Worm (Caenorhabditis elegans): ENCODE measurements around the gene F13D11.4.

Gene F13D11.4

DNA sequence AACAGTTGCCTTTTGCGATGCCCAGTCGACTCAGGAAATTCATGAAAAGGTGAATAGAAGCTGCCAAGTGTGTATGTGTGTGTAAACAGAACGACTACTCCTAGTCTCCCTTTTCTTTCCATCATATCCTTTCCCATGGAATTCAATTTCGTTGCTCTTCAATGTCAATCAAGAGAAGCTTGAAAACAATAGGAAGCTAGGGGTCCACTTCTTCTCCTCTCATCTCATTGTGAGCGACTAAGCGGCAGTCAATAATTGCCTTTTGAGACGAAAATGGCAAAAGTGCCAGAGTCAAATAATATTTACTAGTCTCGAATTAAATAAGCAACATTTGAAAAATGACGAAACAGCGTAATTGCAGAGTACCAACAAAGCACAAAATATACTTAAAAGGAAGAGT lies 35.0 kb upstream of the F13D11.4 start:
- no peak for TF ChIP-seq mes-4 (tag; optimal IDR thresholded peaks at IDR 0.05)
- TF ChIP-seq atf-7 (tag; optimal IDR thresholded peaks at IDR 0.05) = no peak
- no peak for TF ChIP-seq F57A8.1 (GFP tag; optimal IDR thresholded peaks at IDR 0.05)
- no peak for TF ChIP-seq B0019.2 (GFP tag; conservative IDR thresholded peaks at IDR 0.05)
- TF ChIP-seq madf-3 (GFP tag; IDR thresholded peaks at IDR 0.05) = no peak
- no peak for TF ChIP-seq sea-2 (GFP tag; IDR thresholded peaks at IDR 0.05)
- no peak for TF ChIP-seq madf-10 (tag; optimal IDR thresholded peaks at IDR 0.05)
- no peak for TF ChIP-seq bed-1 (GFP tag; IDR thresholded peaks at IDR 0.05)

- TF ChIP-seq madf-3 (GFP tag; IDR thresholded peaks at IDR 0.05) = no peak
- TF ChIP-seq zfh-2 (GFP tag; conservative IDR thresholded peaks at IDR 0.05) = no peak
Measured at ce11 chrX:5868030-5868429, 33.4 kb upstream of the F13D11.4 start.

ce11 chrX:5862408-5862807 lies 27.8 kb upstream of the F13D11.4 start, which contains the start of gene ctbp-1:
ctbp-1 (plus strand) TSS chrX:5862708.
- no peak for TF ChIP-seq pha-4 (tag; optimal IDR thresholded peaks at IDR 0.05)
- no peak for TF ChIP-seq K12H6.12 (tag; optimal IDR thresholded peaks at IDR 0.05)
- TF ChIP-seq mcd-1 (GFP tag; IDR thresholded peaks at IDR 0.05) = no peak
- no peak for TF ChIP-seq ZK185.1 (tag; optimal IDR thresholded peaks at IDR 0.05; ENCODE audit: poor library complexity, severe bottlenecking)
- no peak for TF ChIP-seq attf-3 (GFP tag; conservative IDR thresholded peaks at IDR 0.05)
- no peak for TF ChIP-seq zfh-2 (GFP tag; conservative IDR thresholded peaks at IDR 0.05)
- no peak for TF ChIP-seq nhr-80 (tag; optimal IDR thresholded peaks at IDR 0.05)
- no peak for TF ChIP-seq Y56A3A.18 (GFP tag; IDR thresholded peaks at IDR 0.05)
- TF ChIP-seq F33H1.4 (GFP tag; IDR thresholded peaks at IDR 0.05) = no peak
- no peak for TF ChIP-seq sea-2 (GFP tag; IDR thresholded peaks at IDR 0.05)
- no peak for TF ChIP-seq egl-18 (GFP tag; IDR thresholded peaks at IDR 0.05)
- TF ChIP-seq pbrm-1 (GFP tag; IDR thresholded peaks at IDR 0.05) = no peak
- no peak for TF ChIP-seq ztf-22 (GFP tag; optimal IDR thresholded peaks at IDR 0.05)
- TF ChIP-seq T26A5.8 (tag; optimal IDR thresholded peaks at IDR 0.05) = no peak
- TF ChIP-seq zim-3 (tag; optimal IDR thresholded peaks at IDR 0.05) = no peak
- no peak for TF ChIP-seq ztf-3 (GFP tag; optimal IDR thresholded peaks at IDR 0.05)
- no peak for TF ChIP-seq T07F8.4 (tag; optimal IDR thresholded peaks at IDR 0.05)
- no peak for TF ChIP-seq F57A8.1 (GFP tag; optimal IDR thresholded peaks at IDR 0.05)

DNA sequence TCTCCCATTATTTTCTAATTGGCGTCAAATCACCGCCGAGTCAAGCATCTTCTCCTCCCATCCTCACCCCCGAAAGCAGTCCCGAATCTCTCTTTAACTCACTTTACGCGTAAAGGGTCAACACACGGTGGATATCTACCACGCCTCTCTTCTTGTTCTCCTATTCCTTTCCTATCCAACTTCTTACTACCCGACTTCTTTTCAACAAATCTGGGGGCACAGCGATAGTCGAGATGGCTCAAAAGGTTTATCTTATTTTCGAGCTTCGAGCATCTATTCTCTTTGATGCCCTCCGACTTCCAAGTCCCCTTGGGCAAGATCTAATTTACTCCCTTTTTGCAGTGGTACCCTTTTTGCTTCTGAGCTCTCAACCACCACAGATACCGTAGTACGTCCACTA lies 24.6 kb upstream of the F13D11.4 start:
- TF ChIP-seq snpc-3.4 (tag; optimal IDR thresholded peaks at IDR 0.05) (no peak), F57A8.1 (GFP tag; optimal IDR thresholded peaks at IDR 0.05) (no peak)

DNA sequence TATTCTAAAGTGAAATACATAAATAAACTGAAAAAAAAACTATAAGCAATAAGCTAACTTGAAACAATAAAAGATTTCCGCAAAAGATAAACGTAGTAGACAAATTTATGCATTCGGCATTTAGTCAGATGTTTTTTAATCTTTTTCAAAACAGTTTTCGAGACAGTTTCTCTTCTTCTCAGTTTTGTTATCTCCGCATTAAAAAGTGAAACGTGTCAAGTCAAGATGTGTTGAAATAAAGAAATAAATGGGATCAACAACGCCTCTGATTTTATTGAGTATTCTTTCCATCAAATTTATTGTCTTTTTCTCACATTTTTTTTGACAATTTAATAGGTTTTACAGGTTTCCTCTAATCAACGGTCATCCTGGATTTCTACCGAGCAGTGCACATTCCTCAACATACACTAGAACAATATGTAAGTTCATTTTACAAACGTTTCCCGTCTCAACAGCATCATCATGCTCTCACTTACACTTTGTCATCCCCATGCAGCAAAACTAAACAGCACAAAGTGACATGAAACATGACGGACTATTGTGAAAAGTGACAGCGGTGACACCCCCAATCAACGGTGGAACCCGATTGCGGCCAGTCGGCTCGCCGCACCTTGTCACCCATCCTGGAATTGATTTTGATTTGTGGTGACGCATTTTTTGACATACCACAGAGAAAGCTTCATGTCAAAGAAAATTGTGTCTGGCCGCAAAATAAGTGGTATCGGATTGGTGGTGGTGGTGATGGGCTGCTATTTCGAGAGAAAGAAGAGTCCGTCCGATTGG lies 20.0 kb upstream of the F13D11.4 start:
- TF ChIP-seq akir-1 (GFP tag; optimal IDR thresholded peaks at IDR 0.05) (no peak), lin-26 (GFP tag; IDR thresholded peaks at IDR 0.05) (no peak), mel-28 (tag; optimal IDR thresholded peaks at IDR 0.05; ENCODE audit: borderline replicate concordance) (no peak), lin-35 (GFP tag; optimal IDR thresholded peaks at IDR 0.05) (no peak), mcd-1 (GFP tag; IDR thresholded peaks at IDR 0.05) (no peak), attf-5 (GFP tag; optimal IDR thresholded peaks at IDR 0.05) (no peak), ztf-26 (tag; optimal IDR thresholded peaks at IDR 0.05) (no peak), die-1 (tag; optimal IDR thresholded peaks at IDR 0.05) (no peak), Y53F4B.3 (GFP tag; IDR thresholded peaks at IDR 0.05) (no peak), lin-40 (tag; optimal IDR thresholded peaks at IDR 0.05) (no peak), ets-4 (GFP tag; optimal IDR thresholded peaks at IDR 0.05) (no peak), hsf-1 (GFP tag; IDR thresholded peaks at IDR 0.05) (no peak), Y95B8A.8 (GFP tag; IDR thresholded peaks at IDR 0.05) (no peak), egrh-3 (GFP tag; IDR thresholded peaks at IDR 0.05) (no peak), mes-4 (tag; optimal IDR thresholded peaks at IDR 0.05) (no peak), aptf-3 (GFP tag; IDR thresholded peaks at IDR 0.05) (no peak), efl-1 (GFP tag; optimal IDR thresholded peaks at IDR 0.05) (no peak), K12H6.12 (tag; optimal IDR thresholded peaks at IDR 0.05) (no peak), tbx-9 (tag; optimal IDR thresholded peaks at IDR 0.05; ENCODE audit: borderline replicate concordance) (no peak)

Measured in whole organism, young adult.